Worm (Caenorhabditis elegans) whole organism, L3 larva: Measurements from ENCODE around the gene pals-23.

Experiments used
- R02D3.7 ChIP-seq: fragments of 150-350 bp; optimal IDR thresholded peaks from 2 replicates; lab custom pipeline; 2014; ENCODE audit warnings: missing biosample characterization, missing genetic modification characterization
- ama-1 ChIP-seq: fragments of 150-350 bp; optimal IDR thresholded peaks from 2 replicates; lab custom pipeline; 2018
- ceh-16 ChIP-seq: sonication (generic microtip); optimal IDR thresholded peaks from 2 replicates; lab custom pipeline; 2017; ENCODE audit warnings: missing biosample characterization, missing genetic modification characterization
- ceh-28 ChIP-seq: fragments of 150-350 bp; optimal IDR thresholded peaks from 2 replicates; lab custom pipeline; 2014; ENCODE audit warnings: missing biosample characterization, missing genetic modification reagents, missing genetic modification characterization
- ceh-82 ChIP-seq: fragments of 150-350 bp; optimal IDR thresholded peaks from 2 replicates; lab custom pipeline; 2014; ENCODE audit warnings: missing biosample characterization, missing genetic modification characterization
- ceh-9 ChIP-seq: sonication (generic microtip); optimal IDR thresholded peaks from 2 replicates; lab custom pipeline; 2018; ENCODE audit warnings: missing biosample characterization, missing genetic modification characterization
- daf-12 ChIP-seq: fragments of 150-350 bp; optimal IDR thresholded peaks from 2 replicates; lab custom pipeline; 2014; ENCODE audit warnings: missing biosample characterization, missing genetic modification reagents, missing genetic modification characterization
- egl-5 ChIP-seq: fragments of 150-350 bp; optimal IDR thresholded peaks from 2 replicates; lab custom pipeline; 2017; ENCODE audit warnings: missing biosample characterization, missing genetic modification reagents, missing genetic modification characterization, inconsistent platforms
- elt-1 ChIP-seq: fragments of 150-350 bp; optimal IDR thresholded peaks from 2 replicates; lab custom pipeline; 2014; ENCODE audit warnings: missing biosample characterization, missing genetic modification characterization
- eor-1 ChIP-seq, 2 experiments: fragments of 150-350 bp; optimal IDR thresholded peaks; 2 replicates each; lab custom pipeline; 2014 to 2018; ENCODE audit warnings: missing biosample characterization in 2 of 2, missing genetic modification characterization in 2 of 2
- fkh-10 ChIP-seq: sonication (generic microtip); optimal IDR thresholded peaks from 2 replicates; lab custom pipeline; 2017; ENCODE audit warnings: missing biosample characterization, missing genetic modification reagents, missing genetic modification characterization
- hmg-11 ChIP-seq: sonication (generic microtip); optimal IDR thresholded peaks from 2 replicates; lab custom pipeline; 2016; ENCODE audit warnings: missing genetic modification characterization, missing compliant biosample characterization
- jun-1 ChIP-seq: fragments of 150-350 bp; optimal IDR thresholded peaks from 2 replicates; lab custom pipeline; 2014; ENCODE audit warnings: missing biosample characterization, missing genetic modification reagents, missing genetic modification characterization
- lin-39 ChIP-seq: fragments of 150-350 bp; optimal IDR thresholded peaks from 2 replicates; lab custom pipeline; 2018; ENCODE audit warnings: missing biosample characterization, missing genetic modification reagents, missing genetic modification characterization
- lsy-12 ChIP-seq: sonication (generic microtip); optimal IDR thresholded peaks from 2 replicates; lab custom pipeline; 2016; ENCODE audit warnings: mild to moderate bottlenecking, missing genetic modification characterization, missing compliant biosample characterization
- mdl-1 ChIP-seq: fragments of 150-350 bp; optimal IDR thresholded peaks from 2 replicates; lab custom pipeline; 2014; ENCODE audit warnings: missing biosample characterization, missing genetic modification characterization
- nfya-1 ChIP-seq: sonication (generic microtip); optimal IDR thresholded peaks from 2 replicates; lab custom pipeline; 2017; ENCODE audit warnings: missing genetic modification characterization, mild to moderate bottlenecking, missing compliant biosample characterization, antibody characterized with exemption, moderate library complexity; ENCODE audit not compliant: insufficient read depth
- nhr-11 ChIP-seq: fragments of 150-350 bp; optimal IDR thresholded peaks from 2 replicates; lab custom pipeline; 2014; ENCODE audit warnings: missing biosample characterization, missing genetic modification characterization
- nhr-12 ChIP-seq: fragments of 150-350 bp; optimal IDR thresholded peaks from 2 replicates; lab custom pipeline; 2014; ENCODE audit warnings: missing biosample characterization, missing genetic modification characterization
- nhr-23 ChIP-seq: fragments of 150-350 bp; optimal IDR thresholded peaks from 2 replicates; lab custom pipeline; 2014; ENCODE audit warnings: missing biosample characterization, missing genetic modification reagents, missing genetic modification characterization
- nhr-237 ChIP-seq: fragments of 150-350 bp; optimal IDR thresholded peaks from 2 replicates; lab custom pipeline; 2014; ENCODE audit warnings: missing biosample characterization, missing genetic modification characterization
- nhr-25 ChIP-seq: sonication (generic microtip); optimal IDR thresholded peaks from 2 replicates; lab custom pipeline; 2017; ENCODE audit warnings: missing biosample characterization, missing genetic modification characterization
- nhr-28 ChIP-seq: fragments of 150-350 bp; optimal IDR thresholded peaks from 2 replicates; lab custom pipeline; 2014; ENCODE audit warnings: missing biosample characterization, missing genetic modification characterization
- nhr-43 ChIP-seq: sonication (generic microtip); optimal IDR thresholded peaks from 2 replicates; lab custom pipeline; 2016; ENCODE audit warnings: mild to moderate bottlenecking, missing genetic modification characterization, missing compliant biosample characterization; ENCODE audit not compliant: poor library complexity, severe bottlenecking
- nhr-67 ChIP-seq: fragments of 150-350 bp; optimal IDR thresholded peaks from 2 replicates; lab custom pipeline; 2014; ENCODE audit warnings: missing biosample characterization, missing genetic modification characterization
- nhr-76 ChIP-seq: fragments of 150-350 bp; sonication (generic microtip); optimal IDR thresholded peaks from 5 replicates; lab custom pipeline; 2014; ENCODE audit warnings: missing biosample characterization, missing genetic modification characterization
- nhr-77 ChIP-seq: fragments of 150-350 bp; optimal IDR thresholded peaks from 2 replicates; lab custom pipeline; 2014; ENCODE audit warnings: missing biosample characterization, missing genetic modification characterization
- pha-4 ChIP-seq: fragments of 150-350 bp; optimal IDR thresholded peaks from 2 replicates; lab custom pipeline; 2014; ENCODE audit warnings: missing biosample characterization, missing genetic modification reagents, missing genetic modification characterization
- pqm-1 ChIP-seq: fragments of 150-350 bp; optimal IDR thresholded peaks from 2 replicates; lab custom pipeline; 2017; ENCODE audit warnings: missing biosample characterization, missing genetic modification characterization, inconsistent platforms
- skn-1 ChIP-seq: fragments of 150-350 bp; optimal IDR thresholded peaks from 2 replicates; lab custom pipeline; 2014; ENCODE audit warnings: missing biosample characterization, missing genetic modification characterization
- unc-39 ChIP-seq: sonication (generic microtip); optimal IDR thresholded peaks from 4 replicates; lab custom pipeline; 2017; ENCODE audit warnings: missing biosample characterization, missing genetic modification characterization
- unc-62 ChIP-seq: fragments of 150-350 bp; sonication (generic microtip); optimal IDR thresholded peaks from 4 replicates; lab custom pipeline; 2014; ENCODE audit warnings: missing biosample characterization, missing genetic modification reagents, missing genetic modification characterization
- zag-1 ChIP-seq: fragments of 150-350 bp; optimal IDR thresholded peaks from 2 replicates; lab custom pipeline; 2014; ENCODE audit warnings: missing biosample characterization, missing genetic modification characterization

The pals-23 gene

ce11 chrIII:132118-132517, 7.5 kb downstream of the pals-23 start, which contains the start of gene pals-22:
Gene pals-22, plus strand, starts transcription at chrIII:132418.
- TF ChIP-seq lin-39 (tag; lab: Kevin White, UChicago) = no peak
- no peak for TF ChIP-seq elt-1 (tag; lab: Kevin White, UChicago)
- no peak for TF ChIP-seq fkh-10
- no peak for TF ChIP-seq zag-1
- TF ChIP-seq nfya-1 (tag; lab: Kevin White, UChicago) = no peak
- TF ChIP-seq nhr-237 (tag; lab: Kevin White, UChicago) = no peak
- TF ChIP-seq lsy-12 = no peak
- no peak for TF ChIP-seq R02D3.7

DNA sequence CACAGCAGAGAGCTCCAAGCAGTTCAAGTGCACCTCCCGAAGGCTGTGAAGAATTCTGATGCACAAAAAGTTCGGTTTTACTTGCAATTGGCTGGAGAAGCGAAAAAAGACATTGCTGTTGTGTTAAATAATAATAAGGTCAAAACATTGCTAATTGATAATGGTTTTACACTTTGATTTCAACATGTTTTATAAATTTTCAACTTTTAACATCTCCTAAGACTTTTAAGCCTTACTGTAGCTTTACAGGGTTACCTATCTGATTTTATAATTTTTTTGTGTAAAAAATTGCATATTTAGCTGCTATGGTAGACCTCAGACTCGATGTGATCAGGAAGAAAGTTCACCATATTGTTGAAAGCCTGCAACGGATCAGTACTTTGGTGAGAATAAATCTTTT, 9.6 kb downstream of the pals-23 start, which contains the start of gene pals-25:
TSS of gene pals-25 (plus strand) at position 301 of the 400 bp plus-strand sequence.
- TF ChIP-seq pqm-1 (tag; lab: Kevin White, UChicago) (no peak), mdl-1 (tag; lab: Kevin White, UChicago) (no peak), nhr-12 (no peak), nhr-76 (no peak), lin-39 (tag; lab: Kevin White, UChicago) (no peak), ceh-28 (tag; lab: Kevin White, UChicago) (no peak), nhr-43 (tag; lab: Kevin White, UChicago) (no peak), ceh-9 (tag; lab: Kevin White, UChicago) (no peak), R02D3.7 (no peak)

- TF ChIP-seq ama-1 = no peak
- no peak for TF ChIP-seq fkh-10
- TF ChIP-seq hmg-11 (tag; lab: Kevin White, UChicago) = no peak
- no peak for TF ChIP-seq ceh-28 (tag; lab: Kevin White, UChicago)
- TF ChIP-seq mdl-1 (tag; lab: Kevin White, UChicago) = no peak
- TF ChIP-seq R02D3.7 = no peak
- TF ChIP-seq nhr-77 (tag; lab: Kevin White, UChicago) = no peak
- TF ChIP-seq jun-1 (tag; lab: Kevin White, UChicago) = no peak
- no peak for TF ChIP-seq nhr-25 (tag; lab: Kevin White, UChicago)
- TF ChIP-seq nhr-67 (tag; lab: Kevin White, UChicago) = no peak
- no peak for TF ChIP-seq unc-39 (tag; lab: Kevin White, UChicago)
- TF ChIP-seq zag-1 = no peak
- no peak for TF ChIP-seq nhr-23
Measured at ce11 chrIII:140904-141303, 16.3 kb downstream of the pals-23 start, which contains the start of gene fbxb-81. Gene fbxb-81, minus strand, starts transcription at chrIII:141217.

DNA sequence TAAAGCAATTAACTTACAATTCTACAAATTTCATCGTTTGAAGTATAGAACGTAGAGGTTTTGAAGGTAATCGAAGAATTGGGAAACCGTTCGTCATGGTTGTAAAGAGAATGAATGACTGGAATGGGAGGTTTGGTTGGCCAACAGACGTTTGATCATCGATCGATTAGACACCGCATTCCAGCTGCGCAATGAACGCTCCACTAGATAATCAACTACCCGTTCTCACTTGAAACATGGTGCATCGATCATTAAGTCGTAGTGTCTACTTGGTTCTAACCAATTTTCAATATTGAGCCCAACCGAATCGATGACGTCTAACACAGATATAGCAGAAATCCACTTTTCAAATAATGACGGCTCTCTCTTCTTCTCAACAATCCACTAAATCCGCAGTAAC, 18.5 kb downstream of the pals-23 start, which contains the start of gene fbxb-82:
TSS of gene fbxb-82 (minus strand) at position 101 of the 400 bp plus-strand sequence.
- TF ChIP-seq zag-1 = no peak
- no peak for TF ChIP-seq jun-1 (tag; lab: Kevin White, UChicago)
- no peak for TF ChIP-seq hmg-11 (tag; lab: Kevin White, UChicago)
- no peak for TF ChIP-seq eor-1 (tag; optimal IDR thresholded peaks at IDR 0.05; lab: Kevin White, UChicago)

ce11 chrIII:145078-145477, 20.5 kb downstream of the pals-23 start, which contains the start of the genes T17A3.12 and fbxb-83:
Gene T17A3.12, minus strand, starts transcription at chrIII:145178.
Gene fbxb-83, minus strand, starts transcription at chrIII:145211.
- no peak for TF ChIP-seq ama-1
- TF ChIP-seq pha-4 (tag; lab: Kevin White, UChicago) = no peak
- no peak for TF ChIP-seq nhr-11 (tag; lab: Kevin White, UChicago)
- no peak for TF ChIP-seq nfya-1 (tag; lab: Kevin White, UChicago)
- no peak for TF ChIP-seq fkh-10
- no peak for TF ChIP-seq pqm-1 (tag; lab: Kevin White, UChicago)
- TF ChIP-seq nhr-12 = no peak
- no peak for TF ChIP-seq unc-62 (GFP tag; lab: Kevin White, UChicago)
- no peak for TF ChIP-seq nhr-43 (tag; lab: Kevin White, UChicago)
- no peak for TF ChIP-seq unc-39 (tag; lab: Kevin White, UChicago)
- TF ChIP-seq daf-12 (tag; lab: Kevin White, UChicago) = no peak
- no peak for TF ChIP-seq ceh-16 (tag; lab: Kevin White, UChicago)
- TF ChIP-seq nhr-77 (tag; lab: Kevin White, UChicago) = no peak
- no peak for TF ChIP-seq nhr-237 (tag; lab: Kevin White, UChicago)
- no peak for TF ChIP-seq nhr-23
- TF ChIP-seq lin-39 (tag; lab: Kevin White, UChicago) = no peak
- TF ChIP-seq skn-1 = no peak
- no peak for TF ChIP-seq nhr-28 (tag; lab: Kevin White, UChicago)
- no peak for TF ChIP-seq elt-1 (tag; lab: Kevin White, UChicago)

DNA sequence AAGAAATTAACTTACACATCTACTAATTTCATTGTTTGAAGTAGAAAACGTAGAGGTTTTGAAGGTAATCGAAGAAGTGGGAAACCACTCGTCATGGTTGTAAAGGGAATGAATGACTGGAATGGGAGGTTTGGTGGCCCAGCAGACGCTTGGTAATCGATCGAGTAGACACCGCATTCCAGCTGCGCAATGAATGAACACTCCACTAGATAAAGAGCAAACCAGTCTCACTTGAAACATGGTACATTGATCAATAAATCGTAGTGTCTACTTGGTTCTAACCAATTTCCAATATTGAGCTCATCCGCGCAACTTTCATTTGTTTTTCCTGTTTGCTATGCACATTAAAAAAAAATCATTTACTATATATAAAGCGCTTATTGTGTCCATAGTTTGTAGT, 21.8 kb downstream of the pals-23 start, which contains the start of gene fbxb-84:
TSS of gene fbxb-84 (minus strand) at position 101 of the 400 bp plus-strand sequence.
- no peak for TF ChIP-seq unc-62 (GFP tag; lab: Kevin White, UChicago)
- TF ChIP-seq nhr-77 (tag; lab: Kevin White, UChicago) = no peak
- TF ChIP-seq nhr-237 (tag; lab: Kevin White, UChicago) = no peak
- TF ChIP-seq ceh-82 (tag; lab: Kevin White, UChicago) = no peak
- no peak for TF ChIP-seq elt-1 (tag; lab: Kevin White, UChicago)
- TF ChIP-seq egl-5 (tag; lab: Kevin White, UChicago) = no peak
- TF ChIP-seq hmg-11 (tag; lab: Kevin White, UChicago) = no peak
- TF ChIP-seq nhr-43 (tag; lab: Kevin White, UChicago) = no peak
- no peak for TF ChIP-seq nfya-1 (tag; lab: Kevin White, UChicago)
- TF ChIP-seq, all 47 proteins: peak for 0
